Worm (Caenorhabditis elegans) whole organism, L2 larva: ENCODE measurements around the gene Y94H6A.5.

ENCODE experiments used
- C34F6.9 ChIP-seq: fragments of 150-350 bp; optimal IDR thresholded peaks from 2 replicates; lab custom pipeline; 2014; ENCODE audit warnings: missing biosample characterization, missing genetic modification characterization
- R02D3.7 ChIP-seq: fragments of 150-350 bp; optimal IDR thresholded peaks from 2 replicates; lab custom pipeline; 2014; ENCODE audit warnings: missing biosample characterization, missing genetic modification characterization
- Y55F3AM.14 ChIP-seq: fragments of 200-800 bp; sonication (Bioruptor generic); optimal IDR thresholded peaks from 2 replicates; lab custom pipeline; 2018; ENCODE audit warnings: mild to moderate bottlenecking, missing genetic modification characterization, missing compliant biosample characterization
- ZK546.5 ChIP-seq: sonication (generic microtip); optimal IDR thresholded peaks from 2 replicates; lab custom pipeline; 2017; ENCODE audit warnings: missing biosample characterization, missing genetic modification characterization
- aly-2 ChIP-seq: fragments of 150-350 bp; optimal IDR thresholded peaks from 2 replicates; lab custom pipeline; 2014; ENCODE audit warnings: missing biosample characterization, missing genetic modification characterization
- ama-1 ChIP-seq: fragments of 150-350 bp; optimal IDR thresholded peaks from 2 replicates; lab custom pipeline; 2018; ENCODE audit warnings: inconsistent platforms
- blmp-1 ChIP-seq: sonication (generic microtip); optimal IDR thresholded peaks from 2 replicates; lab custom pipeline; 2017; ENCODE audit warnings: missing genetic modification characterization, mild to moderate bottlenecking, missing compliant biosample characterization, antibody characterized with exemption, moderate library complexity; ENCODE audit not compliant: insufficient read depth
- ceh-16 ChIP-seq: fragments of 150-350 bp; optimal IDR thresholded peaks from 2 replicates; lab custom pipeline; 2014; ENCODE audit warnings: missing biosample characterization, missing genetic modification characterization
- ceh-82 ChIP-seq: fragments of 150-350 bp; optimal IDR thresholded peaks from 2 replicates; lab custom pipeline; 2014; ENCODE audit warnings: missing biosample characterization, missing genetic modification characterization
- crh-2 ChIP-seq: sonication (generic microtip); optimal IDR thresholded peaks from 2 replicates; lab custom pipeline; 2017; ENCODE audit warnings: missing biosample characterization, missing genetic modification characterization
- dmd-4 ChIP-seq: sonication (generic microtip); optimal IDR thresholded peaks from 2 replicates; lab custom pipeline; 2017; ENCODE audit warnings: missing biosample characterization, missing genetic modification characterization
- egl-27 ChIP-seq: sonication (generic microtip); optimal IDR thresholded peaks from 3 replicates; lab custom pipeline; 2017; ENCODE audit warnings: missing biosample characterization, missing genetic modification reagents, missing genetic modification characterization
- elt-3 ChIP-seq: sonication (generic microtip); optimal IDR thresholded peaks from 2 replicates; lab custom pipeline; 2017; ENCODE audit warnings: missing biosample characterization, missing genetic modification characterization
- fos-1 ChIP-seq: fragments of 150-350 bp; optimal IDR thresholded peaks from 2 replicates; lab custom pipeline; 2014; ENCODE audit warnings: missing biosample characterization, missing genetic modification characterization
- gmeb-1 ChIP-seq: fragments of 150-350 bp; optimal IDR thresholded peaks from 2 replicates; lab custom pipeline; 2014; ENCODE audit warnings: missing biosample characterization, missing genetic modification characterization
- lin-11 ChIP-seq: fragments of 150-350 bp; sonication (generic microtip); optimal IDR thresholded peaks from 2 replicates; lab custom pipeline; 2014; ENCODE audit warnings: missing biosample characterization, missing genetic modification characterization, inconsistent platforms, mixed read lengths
- lin-13 ChIP-seq: fragments of 150-350 bp; optimal IDR thresholded peaks from 2 replicates; lab custom pipeline; 2014; ENCODE audit warnings: missing biosample characterization, missing genetic modification reagents, missing genetic modification characterization
- lsy-2 ChIP-seq, 2 experiments: fragments of 150-350 bp in 1 of 2; sonication (generic microtip) in 1 of 2; optimal IDR thresholded peaks; 2 replicates each; lab custom pipeline; 2014 to 2017; ENCODE audit warnings: missing biosample characterization in 2 of 2, missing genetic modification characterization in 2 of 2
- mab-5 ChIP-seq: fragments of 150-350 bp; optimal IDR thresholded peaks from 2 replicates; lab custom pipeline; 2014; ENCODE audit warnings: missing biosample characterization, missing genetic modification characterization
- mbf-1 ChIP-seq: sonication (generic microtip); optimal IDR thresholded peaks from 2 replicates; lab custom pipeline; 2017; ENCODE audit warnings: missing biosample characterization, missing genetic modification characterization
- mdl-1 ChIP-seq, 2 experiments: fragments of 150-350 bp in 1 of 2; sonication (generic microtip) in 1 of 2; optimal IDR thresholded peaks; 2 replicates each; lab custom pipeline; 2017; ENCODE audit warnings: missing biosample characterization in 2 of 2, missing genetic modification characterization in 2 of 2
- nhr-10 ChIP-seq: sonication (generic microtip); optimal IDR thresholded peaks from 2 replicates; lab custom pipeline; 2017; ENCODE audit warnings: missing biosample characterization, missing genetic modification characterization
- nhr-11 ChIP-seq: fragments of 150-350 bp; optimal IDR thresholded peaks from 2 replicates; lab custom pipeline; 2014; ENCODE audit warnings: missing biosample characterization, missing genetic modification characterization
- nhr-129 ChIP-seq: fragments of 150-350 bp; optimal IDR thresholded peaks from 2 replicates; lab custom pipeline; 2014; ENCODE audit warnings: missing biosample characterization, missing genetic modification characterization
- nhr-21 ChIP-seq: fragments of 150-350 bp; optimal IDR thresholded peaks from 2 replicates; lab custom pipeline; 2014; ENCODE audit warnings: missing biosample characterization, missing genetic modification characterization
- nhr-23 ChIP-seq: fragments of 150-350 bp; optimal IDR thresholded peaks from 2 replicates; lab custom pipeline; 2014; ENCODE audit warnings: missing biosample characterization, missing genetic modification reagents, missing genetic modification characterization
- nhr-25 ChIP-seq: fragments of 150-350 bp; sonication (generic microtip); optimal IDR thresholded peaks from 3 replicates; lab custom pipeline; 2014; ENCODE audit warnings: missing biosample characterization, missing genetic modification characterization
- nhr-6 ChIP-seq: fragments of 150-350 bp; optimal IDR thresholded peaks from 2 replicates; lab custom pipeline; 2014; ENCODE audit warnings: missing biosample characterization, missing genetic modification characterization
- nhr-77 ChIP-seq: fragments of 150-350 bp; optimal IDR thresholded peaks from 2 replicates; lab custom pipeline; 2014; ENCODE audit warnings: missing biosample characterization, missing genetic modification characterization
- peb-1 ChIP-seq: fragments of 150-350 bp; optimal IDR thresholded peaks from 2 replicates; lab custom pipeline; 2014; ENCODE audit warnings: missing biosample characterization, missing genetic modification characterization
- sem-4 ChIP-seq: fragments of 150-350 bp; optimal IDR thresholded peaks from 2 replicates; lab custom pipeline; 2014; ENCODE audit warnings: missing biosample characterization, missing genetic modification reagents, missing genetic modification characterization
- skn-1 ChIP-seq: sonication (generic microtip); optimal IDR thresholded peaks from 2 replicates; lab custom pipeline; 2017; ENCODE audit warnings: missing biosample characterization, missing genetic modification characterization
- snpc-4 ChIP-seq: fragments of 150-350 bp; optimal IDR thresholded peaks from 2 replicates; lab custom pipeline; 2014; ENCODE audit warnings: missing biosample characterization, missing genetic modification characterization
- unc-39 ChIP-seq: fragments of 150-350 bp; optimal IDR thresholded peaks from 2 replicates; lab custom pipeline; 2014; ENCODE audit warnings: missing biosample characterization, missing genetic modification characterization
- unc-55 ChIP-seq: fragments of 150-350 bp; sonication (generic microtip); optimal IDR thresholded peaks from 3 replicates; lab custom pipeline; 2014; ENCODE audit warnings: missing biosample characterization, missing genetic modification reagents, missing genetic modification characterization
- zag-1 ChIP-seq: fragments of 150-350 bp; optimal IDR thresholded peaks from 2 replicates; lab custom pipeline; 2014; ENCODE audit warnings: missing biosample characterization, missing genetic modification characterization
- ztf-1 ChIP-seq: fragments of 200-800 bp; sonication (Bioruptor generic); conservative IDR thresholded peaks from 2 replicates; pipeline ENCODE4 v1.3.6; 2022; ENCODE audit warnings: missing genetic modification characterization, missing compliant biosample characterization
- ztf-4 ChIP-seq: fragments of 150-350 bp; optimal IDR thresholded peaks from 2 replicates; lab custom pipeline; 2014; ENCODE audit warnings: missing biosample characterization, missing genetic modification characterization

Gene Y94H6A.5

DNA sequence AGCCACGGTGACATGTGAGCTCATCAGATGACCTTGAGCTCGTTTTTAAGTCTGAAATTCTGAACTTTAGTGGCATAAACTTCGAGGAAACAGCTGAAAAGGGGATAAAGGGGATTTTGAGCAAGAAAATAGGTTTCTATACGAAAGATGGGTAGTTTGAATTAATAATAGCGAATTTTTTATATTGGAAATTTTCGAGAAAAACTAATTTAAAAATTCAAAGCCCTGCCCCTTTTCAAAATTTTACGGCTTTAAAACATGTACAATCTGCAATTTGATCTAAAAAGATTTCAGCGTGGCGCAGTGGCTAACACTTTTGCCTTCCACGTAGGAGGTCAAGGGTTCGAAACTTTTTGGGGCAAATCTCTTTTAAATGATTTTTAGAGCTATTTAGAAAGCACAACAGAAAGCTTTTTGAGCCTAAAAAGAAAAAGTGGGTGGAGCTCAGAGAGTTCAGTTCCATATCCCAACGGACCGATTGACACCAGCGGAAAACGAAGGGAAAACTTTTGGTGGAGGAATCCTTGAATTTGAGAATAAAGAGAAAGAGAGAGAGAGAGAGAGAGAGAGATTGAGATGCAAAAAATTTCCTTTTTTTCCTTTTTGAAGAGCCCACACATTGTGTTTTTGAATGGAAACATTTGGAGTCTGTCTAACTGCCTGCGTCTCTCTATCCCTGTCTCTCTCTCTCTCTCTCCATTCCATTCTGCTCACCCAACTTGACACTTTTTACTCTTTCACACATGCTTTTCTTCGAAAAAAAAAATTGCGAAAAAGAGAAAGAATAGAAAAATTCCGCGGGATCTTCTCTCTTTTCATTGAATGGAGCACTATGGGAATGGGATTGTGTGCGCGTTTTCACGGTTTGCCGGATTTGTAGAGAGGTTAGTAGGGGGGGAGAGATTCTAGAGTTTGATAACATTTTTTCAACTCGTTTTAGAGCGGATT lies 39.5 kb downstream of the Y94H6A.5 start, which contains the start of gene Y69A2AR.31:
TSS of gene Y69A2AR.31 (minus strand) at position 51 of the 948 bp plus-strand sequence.
- no peak for TF ChIP-seq nhr-10 (tag; lab: Kevin White, UChicago)
- no peak for TF ChIP-seq ztf-1 (GFP tag; lab: Robert Waterston, UW)
- TF ChIP-seq blmp-1 (tag; lab: Kevin White, UChicago): no peak
- no peak for TF ChIP-seq mbf-1 (tag; lab: Kevin White, UChicago)
- TF ChIP-seq nhr-77 (tag; lab: Kevin White, UChicago): no peak
- peak; percentile 29 for TF ChIP-seq C34F6.9 (tag; lab: Kevin White, UChicago)
- TF ChIP-seq sem-4: no peak
- no peak for TF ChIP-seq fos-1 (tag; lab: Kevin White, UChicago)
- no peak for TF ChIP-seq aly-2 (tag; lab: Kevin White, UChicago)
- TF ChIP-seq nhr-129: peak; percentile 31
- TF ChIP-seq lsy-2 (tag; optimal IDR thresholded peaks at IDR 0.05; lab: Kevin White, UChicago): peak; percentile 15 to 58
- no peak for TF ChIP-seq skn-1 (tag; lab: Kevin White, UChicago)
- peak; percentile 10 for TF ChIP-seq unc-55 (GFP tag; lab: Kevin White, UChicago)
- no peak for TF ChIP-seq ama-1 (lab: Kevin White, UChicago)
- TF ChIP-seq snpc-4: no peak
- no peak for TF ChIP-seq mab-5 (tag; lab: Kevin White, UChicago)
- TF ChIP-seq ceh-16 (tag; lab: Kevin White, UChicago): no peak
- TF ChIP-seq zag-1 (tag; lab: Kevin White, UChicago): peak; percentile 35
- no peak for TF ChIP-seq unc-39 (tag; lab: Kevin White, UChicago)
- TF ChIP-seq mdl-1 (tag; optimal IDR thresholded peaks at IDR 0.05; lab: Kevin White, UChicago): no peak
- TF ChIP-seq ztf-4 (tag; lab: Kevin White, UChicago): no peak
- no peak for TF ChIP-seq lin-11 (tag; lab: Kevin White, UChicago)

DNA sequence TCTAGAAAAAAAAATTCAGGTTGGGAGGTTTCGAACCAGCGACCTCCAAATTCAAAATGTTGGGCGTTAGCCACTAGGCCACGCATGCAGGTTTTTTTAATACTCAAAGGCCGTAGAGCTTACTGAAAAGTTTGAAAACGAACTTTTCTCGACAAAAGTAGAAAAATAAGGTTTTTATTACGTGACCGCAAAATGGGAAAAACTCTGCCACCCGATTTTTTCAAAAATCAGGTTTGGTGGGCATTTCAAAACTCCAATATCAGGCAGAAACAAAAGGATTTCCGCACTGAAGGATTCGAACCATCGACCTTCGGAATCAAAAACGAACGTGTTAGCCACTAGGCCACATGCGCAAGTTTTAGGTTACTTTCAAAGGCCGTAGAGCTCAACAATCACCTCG lies 45.0 kb downstream of the Y94H6A.5 start:
- TF ChIP-seq nhr-23 (tag; lab: Kevin White, UChicago): no peak
- no peak for TF ChIP-seq nhr-21 (tag; lab: Kevin White, UChicago)
- no peak for TF ChIP-seq gmeb-1 (tag; lab: Kevin White, UChicago)
- no peak for TF ChIP-seq R02D3.7 (tag; lab: Kevin White, UChicago)
- TF ChIP-seq ZK546.5 (tag; lab: Kevin White, UChicago): no peak
- TF ChIP-seq dmd-4: no peak
- TF ChIP-seq unc-55 (GFP tag; lab: Kevin White, UChicago): no peak
- no peak for TF ChIP-seq Y55F3AM.14
- TF ChIP-seq aly-2 (tag; lab: Kevin White, UChicago): no peak
- TF ChIP-seq ceh-82 (tag; lab: Kevin White, UChicago): no peak
- no peak for TF ChIP-seq nhr-11 (tag; lab: Kevin White, UChicago)
- no peak for TF ChIP-seq nhr-129
- no peak for TF ChIP-seq elt-3 (tag; lab: Kevin White, UChicago)

ce11 chrIV:2657307-2657706 lies 46.5 kb downstream of the Y94H6A.5 start:
- no peak for TF ChIP-seq egl-27 (tag; lab: Kevin White, UChicago)
- TF ChIP-seq lsy-2 (tag; optimal IDR thresholded peaks at IDR 0.05; lab: Kevin White, UChicago): no peak
- TF ChIP-seq zag-1 (tag; lab: Kevin White, UChicago): no peak
- TF ChIP-seq ceh-82 (tag; lab: Kevin White, UChicago): no peak
- TF ChIP-seq ztf-4 (tag; lab: Kevin White, UChicago): no peak
- TF ChIP-seq fos-1 (tag; lab: Kevin White, UChicago): no peak
- TF ChIP-seq ZK546.5 (tag; lab: Kevin White, UChicago): no peak
- no peak for TF ChIP-seq R02D3.7 (tag; lab: Kevin White, UChicago)
- TF ChIP-seq unc-55 (GFP tag; lab: Kevin White, UChicago): no peak
- TF ChIP-seq nhr-6 (tag; lab: Kevin White, UChicago): no peak
- no peak for TF ChIP-seq mbf-1 (tag; lab: Kevin White, UChicago)
- TF ChIP-seq peb-1 (tag; lab: Kevin White, UChicago): no peak
- no peak for TF ChIP-seq crh-2
- no peak for TF ChIP-seq ztf-1 (GFP tag; lab: Robert Waterston, UW)
- no peak for TF ChIP-seq lin-13 (GFP tag; lab: Kevin White, UChicago)
- TF ChIP-seq nhr-25 (tag; lab: Kevin White, UChicago): no peak
- TF ChIP-seq mdl-1 (tag; optimal IDR thresholded peaks at IDR 0.05; lab: Kevin White, UChicago): no peak
